Fruit fly (Drosophila melanogaster): ENCODE results near the gene CG4199.

CG4199 gene

DNA sequence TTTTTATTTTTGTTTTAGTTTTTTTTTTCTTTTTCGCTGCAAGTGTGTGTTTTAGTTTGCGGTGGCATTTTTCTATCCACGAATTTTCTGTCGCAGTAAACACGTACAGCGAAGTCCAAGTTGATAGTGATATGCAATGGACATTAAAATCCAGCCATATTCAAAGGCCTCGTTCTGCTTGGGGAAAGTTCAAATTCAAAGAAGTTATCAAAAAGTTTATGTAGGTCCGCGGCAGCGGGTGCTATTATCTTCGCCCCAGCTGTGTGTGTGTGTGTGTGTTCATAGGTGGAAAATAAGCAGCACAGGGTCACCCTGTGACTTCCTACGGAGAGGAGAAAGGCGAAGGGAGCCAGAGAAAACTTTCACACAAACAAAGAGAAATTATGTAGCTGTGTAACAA is 14.2 kb upstream of the CG4199 start (continued):
- TF ChIP-seq CG8924 (tag; optimal IDR thresholded peaks at IDR 0.05) (peak; percentile 57), cwo (GFP tag; optimal IDR thresholded peaks at IDR 0.05) (no peak), NfI (GFP tag; optimal IDR thresholded peaks at IDR 0.05) (peak; percentile 68), CG12155 (GFP tag; optimal IDR thresholded peaks at IDR 0.05) (peak; percentile 35), Xrp1 (GFP tag; IDR thresholded peaks at IDR 0.05) (peak; percentile 64; the same call in 1 of the 2 replicates), dan (GFP tag; IDR thresholded peaks at IDR 0.05) (peak; percentile 51), unc-4 (GFP tag; IDR thresholded peaks at IDR 0.05; ENCODE audit: partially characterized antibody) (no peak), pros (GFP tag; optimal IDR thresholded peaks at IDR 0.05) (no peak), HLH54F (GFP tag; optimal IDR thresholded peaks at IDR 0.05) (peak; percentile 36), Trl (optimal IDR thresholded peaks at IDR 0.05) (no peak), Trl (GFP tag; optimal IDR thresholded peaks at IDR 0.05) (peak; percentile 44), CG8388 (GFP tag; optimal IDR thresholded peaks at IDR 0.05) (peak; percentile 70), klu (GFP tag; IDR thresholded peaks at IDR 0.05) (0 out of 2 replicates have a peak, but pooled peaks have one; percentile 39), phol (tag; optimal IDR thresholded peaks at IDR 0.05) (peak; percentile 53), CG3065 (GFP tag; optimal IDR thresholded peaks at IDR 0.05) (no peak), CG2120 (GFP tag; optimal IDR thresholded peaks at IDR 0.05) (peak; percentile 42), Dip2 (GFP tag; IDR thresholded peaks at IDR 0.05) (no peak), Meics (GFP tag; optimal IDR thresholded peaks at IDR 0.05) (peak; percentile 33), h (optimal IDR thresholded peaks at IDR 0.05) (no peak), CG17802 (tag; optimal IDR thresholded peaks at IDR 0.05) (peak; percentile 14), CG1647 (GFP tag; optimal IDR thresholded peaks at IDR 0.05) (no peak), CG3995 (GFP tag; optimal IDR thresholded peaks at IDR 0.05) (no peak), Doc3 (GFP tag; IDR thresholded peaks at IDR 0.05; ENCODE audit: partially characterized antibody) (no peak), hkb (optimal IDR thresholded peaks at IDR 0.05) (no peak), hkb (GFP tag; IDR thresholded peaks at IDR 0.05) (peak; percentile 75), br (optimal IDR thresholded peaks at IDR 0.05) (no peak), ash1 (GFP tag; optimal IDR thresholded peaks at IDR 0.05) (no peak), jing (GFP tag; optimal IDR thresholded peaks at IDR 0.05) (peak; percentile 66), CG18262 (tag; optimal IDR thresholded peaks at IDR 0.05) (peak; percentile 69), z (GFP tag; IDR thresholded peaks at IDR 0.05) (no peak), tna (GFP tag; IDR thresholded peaks at IDR 0.05; ENCODE audit: partially characterized antibody) (no peak), Hey (tag; optimal IDR thresholded peaks at IDR 0.05) (no peak), Mes4 (GFP tag; optimal IDR thresholded peaks at IDR 0.05) (peak; percentile 64), CG34376 (GFP tag; optimal IDR thresholded peaks at IDR 0.05) (no peak), dpn (GFP tag; optimal IDR thresholded peaks at IDR 0.05) (peak; percentile 24 to 70), Max (GFP tag; optimal IDR thresholded peaks at IDR 0.05) (no peak), HLHmδ (GFP tag; optimal IDR thresholded peaks at IDR 0.05) (no peak), CG10321 (GFP tag; IDR thresholded peaks at IDR 0.05) (peak; percentile 62), crol (GFP tag; IDR thresholded peaks at IDR 0.05) (no peak), CG12659 (GFP tag; optimal IDR thresholded peaks at IDR 0.05) (peak; percentile 56), CG1792 (GFP tag; optimal IDR thresholded peaks at IDR 0.05) (no peak), CG12236 (GFP tag; optimal IDR thresholded peaks at IDR 0.05) (no peak), CG2202 (tag; optimal IDR thresholded peaks at IDR 0.05) (no peak), Lpt (GFP tag; optimal IDR thresholded peaks at IDR 0.05) (no peak), pan (optimal IDR thresholded peaks at IDR 0.05) (no peak), pan (GFP tag; optimal IDR thresholded peaks at IDR 0.05 in 1 of 2, IDR thresholded peaks at IDR 0.05 in 1 of 2) (peak in 1 of 2 experiments; percentile 71), CG13894 (tag; optimal IDR thresholded peaks at IDR 0.05) (no peak), H15 (GFP tag; IDR thresholded peaks at IDR 0.05) (0 out of 3 replicates have a peak, but pooled peaks have one; percentile 42), lola (GFP tag; optimal IDR thresholded peaks at IDR 0.05) (peak in 1 of 3 experiments; percentile 44), peb (GFP tag; IDR thresholded peaks at IDR 0.05) (no peak), unpg (GFP tag; optimal IDR thresholded peaks at IDR 0.05) (peak; percentile 60), pita (GFP tag; optimal IDR thresholded peaks at IDR 0.05) (no peak), CG3838 (GFP tag; optimal IDR thresholded peaks at IDR 0.05) (no peak)

Measured in whole organism, embryonic.